Fruit fly (Drosophila melanogaster) whole organism, prepupa: ENCODE measurements around the gene lmgB.
A peak's percentile ranks its signal among the peaks of the same experiment; 100 is the strongest.

Source experiments
- Blimp-1 ChIP-seq: fragments of 200-800 bp; sonication (Bioruptor generic); optimal IDR thresholded peaks from 3 replicates; lab custom pipeline; 2017; ENCODE audit warnings: missing biosample characterization, missing genetic modification characterization, mild to moderate bottlenecking, moderate library complexity, missing genetic modification reagents
- CG10631 ChIP-seq: fragments of 200-800 bp; sonication (Bioruptor generic); optimal IDR thresholded peaks from 2 replicates; lab custom pipeline; 2016; ENCODE audit warnings: missing biosample characterization, missing genetic modification characterization
- CG11294 ChIP-seq: fragments of 200-800 bp; sonication (Bioruptor generic); IDR thresholded peaks from 2 replicates; pipeline ENCODE4 v1.3.6; 2022; ENCODE audit warnings: missing biosample characterization, missing genetic modification characterization
- CG11902 ChIP-seq: fragments of 200-800 bp; sonication (Bioruptor generic); optimal IDR thresholded peaks from 3 replicates; lab custom pipeline; 2016; ENCODE audit warnings: missing biosample characterization, missing genetic modification characterization
- CG15336 ChIP-seq: fragments of 200-800 bp; sonication (Bioruptor generic); IDR thresholded peaks from 2 replicates; pipeline ENCODE4 v1.3.6; 2022; ENCODE audit warnings: missing biosample characterization, missing genetic modification characterization
- CG1621 ChIP-seq: fragments of 200-800 bp; sonication (Bioruptor generic); optimal IDR thresholded peaks from 3 replicates; lab custom pipeline; 2018; ENCODE audit warnings: missing biosample characterization, mild to moderate bottlenecking, missing genetic modification characterization
- CG16779 ChIP-seq: fragments of 200-800 bp; sonication (Bioruptor generic); optimal IDR thresholded peaks from 3 replicates; lab custom pipeline; 2017; ENCODE audit warnings: missing biosample characterization, mild to moderate bottlenecking, missing genetic modification characterization
- CG3032 ChIP-seq: fragments of 200-800 bp; optimal IDR thresholded peaks from 2 replicates; lab custom pipeline; 2019; ENCODE audit warnings: missing biosample characterization, mild to moderate bottlenecking, missing genetic modification characterization, moderate library complexity
- CG31627 ChIP-seq: fragments of 200-800 bp; sonication (Bioruptor generic); optimal IDR thresholded peaks from 3 replicates; lab custom pipeline; 2016; ENCODE audit warnings: missing biosample characterization, missing genetic modification characterization
- CG32006 ChIP-seq: fragments of 200-800 bp; sonication (Bioruptor generic); optimal IDR thresholded peaks from 3 replicates; lab custom pipeline; 2017; ENCODE audit warnings: missing biosample characterization, mild to moderate bottlenecking, missing genetic modification characterization
- CG34406 ChIP-seq: fragments of 200-800 bp; sonication (Bioruptor generic); optimal IDR thresholded peaks from 3 replicates; lab custom pipeline; 2016; ENCODE audit warnings: missing biosample characterization, missing genetic modification characterization
- CG3919 ChIP-seq: fragments of 200-800 bp; sonication (Bioruptor generic); optimal IDR thresholded peaks from 3 replicates; lab custom pipeline; 2016; ENCODE audit warnings: missing biosample characterization, missing genetic modification characterization
- CG4318 ChIP-seq: fragments of 200-800 bp; sonication (Bioruptor generic); optimal IDR thresholded peaks from 3 replicates; lab custom pipeline; 2017; ENCODE audit warnings: missing biosample characterization, mild to moderate bottlenecking, missing genetic modification characterization
- CG6163 ChIP-seq: fragments of 200-800 bp; sonication (Bioruptor generic); IDR thresholded peaks from 3 replicates; pipeline ENCODE4 v1.3.6; 2022; ENCODE audit warnings: missing biosample characterization, missing genetic modification characterization
- CG6276 ChIP-seq: fragments of 200-800 bp; sonication (Bioruptor generic); optimal IDR thresholded peaks from 2 replicates; lab custom pipeline; 2017; ENCODE audit warnings: missing biosample characterization, mild to moderate bottlenecking, missing genetic modification characterization
- CG6854 ChIP-seq: fragments of 200-800 bp; sonication (Bioruptor generic); optimal IDR thresholded peaks from 2 replicates; lab custom pipeline; 2017; ENCODE audit warnings: missing biosample characterization, mild to moderate bottlenecking, missing genetic modification characterization
- CG8119 ChIP-seq: fragments of 200-800 bp; sonication (Bioruptor generic); IDR thresholded peaks from 3 replicates; pipeline ENCODE4 v1.3.6; 2022; ENCODE audit warnings: missing biosample characterization, missing genetic modification characterization
- CG8319 ChIP-seq: fragments of 200-800 bp; sonication (Bioruptor generic); optimal IDR thresholded peaks from 3 replicates; lab custom pipeline; 2016; ENCODE audit warnings: missing biosample characterization, missing genetic modification characterization
- CG8632 ChIP-seq: fragments of 200-800 bp; sonication (Bioruptor generic); optimal IDR thresholded peaks from 3 replicates; lab custom pipeline; 2016; ENCODE audit warnings: missing biosample characterization, missing genetic modification characterization
- CG9139 ChIP-seq: fragments of 200-800 bp; sonication (Bioruptor generic); optimal IDR thresholded peaks from 3 replicates; lab custom pipeline; 2017; ENCODE audit warnings: missing biosample characterization, mild to moderate bottlenecking, missing genetic modification characterization
- Eip75B ChIP-seq: fragments of 200-800 bp; sonication (Bioruptor generic); optimal IDR thresholded peaks from 3 replicates; lab custom pipeline; 2016; ENCODE audit warnings: missing biosample characterization, missing genetic modification characterization
- Eip78C ChIP-seq: fragments of 200-800 bp; sonication (Bioruptor generic); peaks from one replicate; lab custom pipeline; 2016; ENCODE audit warnings: missing biosample characterization, missing genetic modification characterization
- Eip93F ChIP-seq: fragments of 200-800 bp; sonication (Bioruptor generic); optimal IDR thresholded peaks from 2 replicates; lab custom pipeline; 2016; ENCODE audit warnings: missing biosample characterization, mild to moderate bottlenecking, missing genetic modification characterization
- Ets96B ChIP-seq: fragments of 200-800 bp; optimal IDR thresholded peaks from 2 replicates; lab custom pipeline; 2019; ENCODE audit warnings: missing biosample characterization, mild to moderate bottlenecking, missing genetic modification characterization, moderate library complexity
- Hr38 ChIP-seq: sonication (Bioruptor generic); optimal IDR thresholded peaks from 2 replicates; lab custom pipeline; 2016; ENCODE audit warnings: missing biosample characterization, missing genetic modification characterization
- Hr39 ChIP-seq: fragments of 200-800 bp; sonication (Bioruptor generic); optimal IDR thresholded peaks from 2 replicates; lab custom pipeline; 2016; ENCODE audit warnings: missing biosample characterization, missing genetic modification characterization
- Hr4 ChIP-seq: fragments of 200-800 bp; sonication (Bioruptor generic); optimal IDR thresholded peaks from 3 replicates; lab custom pipeline; 2016; ENCODE audit warnings: missing biosample characterization, missing genetic modification characterization
- Lpt ChIP-seq: fragments of 200-800 bp; sonication (Bioruptor generic); optimal IDR thresholded peaks from 3 replicates; lab custom pipeline; 2016; ENCODE audit warnings: missing biosample characterization, missing genetic modification characterization
- OdsH ChIP-seq: fragments of 200-800 bp; sonication (Bioruptor generic); optimal IDR thresholded peaks from 3 replicates; lab custom pipeline; 2016; ENCODE audit warnings: missing biosample characterization, missing genetic modification characterization
- Smox ChIP-seq: fragments of 200-800 bp; sonication (Bioruptor generic); optimal IDR thresholded peaks from 3 replicates; lab custom pipeline; 2016; ENCODE audit warnings: missing biosample characterization, missing genetic modification characterization
- Sox102F ChIP-seq: fragments of 200-800 bp; sonication (Bioruptor generic); optimal IDR thresholded peaks from 2 replicates; lab custom pipeline; 2016; ENCODE audit warnings: missing biosample characterization, mild to moderate bottlenecking, missing genetic modification characterization
- Sox14 ChIP-seq: fragments of 200-800 bp; sonication (Bioruptor generic); optimal IDR thresholded peaks from 3 replicates; lab custom pipeline; 2016; ENCODE audit warnings: missing biosample characterization, missing genetic modification characterization
- Sox15 ChIP-seq: fragments of 200-800 bp; sonication (Bioruptor generic); optimal IDR thresholded peaks from 3 replicates; lab custom pipeline; 2016; ENCODE audit warnings: missing biosample characterization, missing genetic modification characterization
- achi ChIP-seq: fragments of 200-800 bp; sonication (Bioruptor generic); optimal IDR thresholded peaks from 3 replicates; lab custom pipeline; 2016; ENCODE audit warnings: missing biosample characterization, missing genetic modification characterization
- acj6 ChIP-seq: fragments of 200-800 bp; sonication (Bioruptor generic); optimal IDR thresholded peaks from 3 replicates; lab custom pipeline; 2016; ENCODE audit warnings: missing biosample characterization, missing genetic modification characterization
- cyc ChIP-seq: fragments of 200-800 bp; sonication (Bioruptor generic); optimal IDR thresholded peaks from 3 replicates; lab custom pipeline; 2016; ENCODE audit warnings: missing biosample characterization, missing genetic modification characterization
- eg ChIP-seq: fragments of 200-800 bp; sonication (Bioruptor generic); IDR thresholded peaks from 3 replicates; pipeline ENCODE4 v1.3.6; 2022; ENCODE audit warnings: missing biosample characterization, missing genetic modification characterization
- esn ChIP-seq: fragments of 200-800 bp; sonication (Bioruptor generic); optimal IDR thresholded peaks from 2 replicates; lab custom pipeline; 2016; ENCODE audit warnings: missing biosample characterization, mild to moderate bottlenecking, missing genetic modification characterization, moderate library complexity
- fd59A ChIP-seq: fragments of 200-800 bp; sonication (Bioruptor generic); optimal IDR thresholded peaks from 2 replicates; lab custom pipeline; 2017; ENCODE audit warnings: missing biosample characterization, mild to moderate bottlenecking, missing genetic modification characterization, missing genetic modification reagents
- fkh ChIP-seq: fragments of 200-800 bp; sonication (Bioruptor generic); optimal IDR thresholded peaks from 3 replicates; lab custom pipeline; 2017; ENCODE audit warnings: missing biosample characterization, mild to moderate bottlenecking, missing genetic modification characterization, moderate library complexity
- lz ChIP-seq: fragments of 200-800 bp; sonication (Bioruptor generic); optimal IDR thresholded peaks from 3 replicates; lab custom pipeline; 2016; ENCODE audit warnings: missing biosample characterization, missing genetic modification characterization
- net ChIP-seq: fragments of 200-800 bp; sonication (Bioruptor generic); optimal IDR thresholded peaks from 3 replicates; lab custom pipeline; 2016; ENCODE audit warnings: missing biosample characterization, missing genetic modification characterization
- pdm3 ChIP-seq: fragments of 200-800 bp; sonication (Bioruptor generic); optimal IDR thresholded peaks from 3 replicates; lab custom pipeline; 2016; ENCODE audit warnings: missing biosample characterization, missing genetic modification characterization
- salr ChIP-seq, 2 experiments: fragments of 200-800 bp; sonication (Bioruptor generic); optimal IDR thresholded peaks; 3 replicates each; lab custom pipeline; 2016 to 2018; ENCODE audit warnings: missing biosample characterization in 2 of 2, missing genetic modification characterization in 2 of 2, mild to moderate bottlenecking in 1 of 2
- svp ChIP-seq: fragments of 200-800 bp; sonication (Bioruptor generic); peaks from one replicate; lab custom pipeline; 2016; ENCODE audit warnings: missing biosample characterization, missing genetic modification characterization
- topi ChIP-seq: fragments of 200-800 bp; sonication (Bioruptor generic); optimal IDR thresholded peaks from 3 replicates; lab custom pipeline; 2016; ENCODE audit warnings: missing biosample characterization, missing genetic modification characterization

The lmgB gene

DNA sequence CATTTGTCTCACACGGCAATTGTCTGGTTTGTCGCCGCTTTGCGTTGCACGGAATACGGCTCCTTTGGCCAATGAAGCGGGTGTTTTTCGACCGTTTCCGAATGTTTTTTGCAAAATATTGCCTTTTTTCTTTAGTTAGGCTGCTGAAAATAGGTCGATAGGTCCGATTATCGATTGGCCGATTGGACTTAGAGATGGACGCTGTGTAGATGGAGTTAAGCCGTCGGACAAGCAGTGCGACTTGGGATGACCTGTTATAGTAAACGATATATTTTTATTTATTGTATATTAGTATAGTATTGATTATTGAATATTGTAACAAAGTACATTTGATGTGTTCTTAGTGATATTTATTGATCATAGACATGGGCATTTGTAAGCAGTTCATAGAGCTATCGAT, at the start of gene lmgB, which contains the start of gene lmgA:
lmgB (minus strand) TSS at position 301 of the 400 bp plus-strand sequence.
lmgA (minus strand) TSS at position 301 of the 400 bp plus-strand sequence.
- TF ChIP-seq CG8632 (GFP tag; lab: Kevin White, UChicago) (no peak), Hr4 (GFP tag; lab: Kevin White, UChicago) (peak; percentile 37), CG34406 (GFP tag; lab: Kevin White, UChicago) (no peak), CG10631 (peak; percentile 58), svp (no peak), Eip78C (GFP tag; lab: Kevin White, UChicago) (peak; percentile 66), cyc (no peak), CG15336 (GFP tag; lab: Robert Waterston, UW) (0 out of 2 replicates have a peak, but pooled peaks have one; percentile 18), CG31627 (GFP tag; lab: Kevin White, UChicago) (peak; percentile 20), Sox15 (no peak), Smox (GFP tag; lab: Kevin White, UChicago) (no peak), achi (GFP tag; lab: Kevin White, UChicago) (peak; percentile 18), CG1621 (tag; lab: Kevin White, UChicago) (peak; percentile 20), CG3032 (tag; lab: Kevin White, UChicago) (peak; percentile 36), esn (GFP tag; lab: Kevin White, UChicago) (peak; percentile 39), Eip75B (GFP tag; lab: Kevin White, UChicago) (peak; percentile 74), Hr39 (GFP tag; lab: Kevin White, UChicago) (peak; percentile 3), eg (GFP tag; lab: Robert Waterston, UW) (no peak), CG4318 (GFP tag; lab: Kevin White, UChicago) (no peak), acj6 (GFP tag; lab: Kevin White, UChicago) (peak; percentile 39), OdsH (peak; percentile 32), lz (no peak), CG8319 (GFP tag; lab: Kevin White, UChicago) (no peak), Ets96B (tag; lab: Kevin White, UChicago) (peak; percentile 5)

DNA sequence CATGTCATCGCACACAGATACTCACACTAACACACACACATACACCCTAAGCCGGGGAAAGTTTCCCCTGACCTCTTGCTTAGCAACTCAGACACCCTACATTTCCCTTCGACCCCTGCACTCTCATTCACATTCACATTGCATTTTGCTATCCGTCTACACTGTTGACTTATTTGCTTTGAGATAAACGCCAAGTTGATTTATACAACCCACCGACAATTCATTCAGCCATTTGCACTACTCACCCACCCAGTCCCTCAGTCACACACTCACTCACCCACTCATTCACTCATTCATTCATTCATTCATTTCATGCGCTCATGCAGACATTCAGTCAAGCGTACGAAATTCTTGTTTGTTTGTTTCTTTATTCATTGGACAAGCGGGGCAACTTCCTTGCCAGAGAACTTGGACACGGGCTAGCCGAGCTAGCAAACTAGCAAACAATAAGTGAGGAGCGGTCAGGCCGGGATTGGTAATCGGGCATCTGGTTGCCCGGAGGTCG, 48.1 kb upstream of the lmgB start:
- TF ChIP-seq CG6276 (GFP tag; lab: Kevin White, UChicago) = no peak
- peak; percentile 20 for TF ChIP-seq Eip78C (GFP tag; lab: Kevin White, UChicago)
- TF ChIP-seq CG15336 (GFP tag; lab: Robert Waterston, UW) = 0 out of 2 replicates have a peak, but pooled peaks have one; percentile 15
- TF ChIP-seq fkh (GFP tag; lab: Kevin White, UChicago) = peak; percentile 51
- TF ChIP-seq CG6163 = 0 out of 3 replicates have a peak, but pooled peaks have one; percentile 44
- TF ChIP-seq, all 60 proteins: peak for 4

DNA sequence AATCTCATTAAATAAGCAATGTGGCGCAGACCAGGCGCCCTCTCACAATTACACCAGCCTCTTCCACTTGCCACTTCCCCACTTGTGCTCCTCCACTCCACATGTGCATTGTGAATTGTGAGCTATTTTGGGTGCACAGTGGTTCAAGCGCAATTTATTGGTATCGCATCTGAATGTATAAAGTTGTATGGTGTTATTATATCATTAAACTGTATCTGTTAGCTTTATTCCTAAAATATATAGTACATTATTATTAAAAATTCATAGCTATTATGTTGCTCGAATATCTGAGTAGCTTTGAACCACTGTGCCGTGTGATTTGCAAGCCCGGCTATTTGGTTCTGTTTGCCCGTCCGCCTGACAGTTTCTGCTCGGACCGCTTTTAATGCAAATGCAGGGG, 46.5 kb upstream of the lmgB start:
- TF ChIP-seq CG3919 (peak; percentile 95), svp (peak; percentile 95), CG11902 (peak; percentile 84), Blimp-1 (peak; percentile 48), topi (GFP tag; lab: Kevin White, UChicago) (peak; percentile 88), CG8632 (GFP tag; lab: Kevin White, UChicago) (peak; percentile 88), Hr38 (GFP tag; lab: Kevin White, UChicago) (no peak), Eip93F (peak; percentile 71), CG31627 (GFP tag; lab: Kevin White, UChicago) (peak; percentile 77), CG6854 (peak; percentile 62), Ets96B (tag; lab: Kevin White, UChicago) (peak; percentile 95), CG32006 (GFP tag; lab: Kevin White, UChicago) (peak; percentile 92), Sox102F (GFP tag; lab: Kevin White, UChicago) (peak; percentile 83), CG8119 (GFP tag; lab: Robert Waterston, UW) (peak; percentile 96), net (GFP tag; lab: Kevin White, UChicago) (peak; percentile 94), CG11294 (GFP tag; lab: Robert Waterston, UW) (peak; percentile 91), CG16779 (tag; lab: Kevin White, UChicago) (peak; percentile 86), CG15336 (GFP tag; lab: Robert Waterston, UW) (peak; percentile 95), pdm3 (peak; percentile 93), CG10631 (peak; percentile 97), achi (GFP tag; lab: Kevin White, UChicago) (peak; percentile 96), CG6276 (GFP tag; lab: Kevin White, UChicago) (peak; percentile 90), Eip75B (GFP tag; lab: Kevin White, UChicago) (peak; percentile 88), fd59A (GFP tag; lab: Kevin White, UChicago) (peak; percentile 92), fkh (GFP tag; lab: Kevin White, UChicago) (no peak), Eip78C (GFP tag; lab: Kevin White, UChicago) (peak; percentile 98), Sox14 (peak; percentile 90), Hr4 (GFP tag; lab: Kevin White, UChicago) (peak; percentile 86), salr (GFP tag; optimal IDR thresholded peaks at IDR 0.05; lab: Kevin White, UChicago) (peak; percentile 90 to 93), CG3032 (tag; lab: Kevin White, UChicago) (peak; percentile 91), Lpt (GFP tag; lab: Kevin White, UChicago) (peak; percentile 87), CG9139 (GFP tag; lab: Kevin White, UChicago) (peak; percentile 93), CG34406 (GFP tag; lab: Kevin White, UChicago) (peak; percentile 90)
